Fruit fly (Drosophila melanogaster): ENCODE results near the gene nrm.

Gene nrm

dm6 chr3L:23088927-23089326, 90.8 kb downstream of the nrm start:
- TF ChIP-seq EcR (GFP tag; optimal IDR thresholded peaks at IDR 0.05) = no peak

Measured in whole organism.